Worm (Caenorhabditis elegans) whole organism, young adult: ENCODE data around the gene srh-41.

Source experiments
- F55B11.4 ChIP-seq: sonication (generic microtip); optimal IDR thresholded peaks from 2 replicates; lab custom pipeline; 2016; ENCODE audit warnings: missing compliant biosample characterization, missing genetic modification characterization, borderline replicate concordance; ENCODE audit not compliant: insufficient read depth
- T07F8.4 ChIP-seq: sonication (generic microtip); optimal IDR thresholded peaks from 2 replicates; lab custom pipeline; 2016; ENCODE audit warnings: mild to moderate bottlenecking, missing genetic modification characterization, moderate library complexity, missing compliant biosample characterization
- ZK185.1 ChIP-seq: sonication (generic microtip); optimal IDR thresholded peaks from 2 replicates; lab custom pipeline; 2016; ENCODE audit warnings: mild to moderate bottlenecking, missing genetic modification characterization, missing compliant biosample characterization; ENCODE audit not compliant: poor library complexity, severe bottlenecking
- aptf-3 ChIP-seq: fragments of 200-800 bp; sonication (Bioruptor generic); IDR thresholded peaks from 2 replicates; pipeline ENCODE4 v1.3.6; 2022; ENCODE audit warnings: missing genetic modification characterization, missing compliant biosample characterization
- attf-3 ChIP-seq: fragments of 200-800 bp; sonication (Bioruptor generic); conservative IDR thresholded peaks from 2 replicates; pipeline ENCODE4 v1.3.6; 2022; ENCODE audit warnings: missing genetic modification reagents, missing genetic modification characterization, missing compliant biosample characterization
- cebp-1 ChIP-seq, 2 experiments: fragments of 200-800 bp in 1 of 2; sonication (Bioruptor generic) in 1 of 2; sonication (generic microtip) in 1 of 2; IDR thresholded peaks in 1 of 2; optimal IDR thresholded peaks in 1 of 2; 2 replicates each; pipeline versions ENCODE4 v1.3.6 to Lab custom; 2017 to 2022; ENCODE audit warnings: missing compliant biosample characterization in 2 of 2, missing genetic modification characterization in 2 of 2, mild to moderate bottlenecking in 1 of 2, missing genetic modification reagents in 1 of 2, moderate library complexity in 1 of 2
- cebp-2 ChIP-seq: fragments of 200-800 bp; sonication (Bioruptor generic); IDR thresholded peaks from 2 replicates; pipeline ENCODE4 v1.3.6; 2022; ENCODE audit warnings: missing genetic modification characterization, missing compliant biosample characterization
- dox-1 ChIP-seq: fragments of 200-800 bp; sonication (Bioruptor generic); IDR thresholded peaks from 2 replicates; pipeline ENCODE4 v1.3.6; 2022; ENCODE audit warnings: missing genetic modification reagents, missing genetic modification characterization, missing compliant biosample characterization
- dpl-1 ChIP-seq: fragments of 150-350 bp; optimal IDR thresholded peaks from 2 replicates; lab custom pipeline; 2014; ENCODE audit warnings: missing biosample characterization, missing genetic modification reagents, missing genetic modification characterization
- efl-1 ChIP-seq: fragments of 150-350 bp; optimal IDR thresholded peaks from 2 replicates; lab custom pipeline; 2014; ENCODE audit warnings: missing biosample characterization, missing genetic modification reagents, missing genetic modification characterization
- egl-18 ChIP-seq: fragments of 200-800 bp; sonication (Bioruptor generic); IDR thresholded peaks from 2 replicates; pipeline ENCODE4 v1.3.6; 2022; ENCODE audit warnings: missing genetic modification reagents, missing genetic modification characterization, missing compliant biosample characterization
- ets-4 ChIP-seq: fragments of 200-800 bp; sonication (Bioruptor generic); optimal IDR thresholded peaks from 2 replicates; lab custom pipeline; 2018; ENCODE audit warnings: mild to moderate bottlenecking, missing genetic modification characterization, missing compliant biosample characterization
- hmg-1.2 ChIP-seq: fragments of 200-800 bp; sonication (Bioruptor generic); IDR thresholded peaks from 2 replicates; pipeline ENCODE4 v1.3.6; 2022; ENCODE audit warnings: missing genetic modification reagents, missing genetic modification characterization, missing compliant biosample characterization
- hmg-20 ChIP-seq: fragments of 200-800 bp; sonication (Bioruptor generic); IDR thresholded peaks from 2 replicates; pipeline ENCODE4 v1.3.6; 2022; ENCODE audit warnings: missing genetic modification reagents, missing genetic modification characterization, missing compliant biosample characterization
- hrde-1 ChIP-seq: sonication (generic microtip); optimal IDR thresholded peaks from 2 replicates; lab custom pipeline; 2016; ENCODE audit warnings: missing genetic modification characterization, mild to moderate bottlenecking, missing compliant biosample characterization, moderate library complexity, missing genotype, missing genetic modification reagents, borderline replicate concordance
- lag-1 ChIP-seq: fragments of 200-800 bp; sonication (Bioruptor generic); IDR thresholded peaks from 2 replicates; pipeline ENCODE4 v1.3.6; 2022; ENCODE audit warnings: missing genetic modification reagents, missing genetic modification characterization, missing compliant biosample characterization
- lin-40 ChIP-seq: sonication (generic microtip); optimal IDR thresholded peaks from 2 replicates; lab custom pipeline; 2016; ENCODE audit warnings: missing genetic modification characterization, mild to moderate bottlenecking, missing compliant biosample characterization, missing genotype, missing genetic modification reagents
- lir-1 ChIP-seq: fragments of 200-800 bp; sonication (Bioruptor generic); conservative IDR thresholded peaks from 2 replicates; pipeline ENCODE4 v1.3.6; 2022; ENCODE audit warnings: missing genetic modification reagents, missing genetic modification characterization, missing compliant biosample characterization
- lsy-27 ChIP-seq: sonication (generic microtip); optimal IDR thresholded peaks from 2 replicates; lab custom pipeline; 2017; ENCODE audit warnings: missing genetic modification characterization, mild to moderate bottlenecking, missing compliant biosample characterization, antibody characterized with exemption, missing genotype, borderline replicate concordance; ENCODE audit not compliant: insufficient read depth
- madf-3 ChIP-seq: fragments of 200-800 bp; sonication (Bioruptor generic); IDR thresholded peaks from 2 replicates; pipeline ENCODE4 v1.3.6; 2022; ENCODE audit warnings: missing genetic modification reagents, missing genetic modification characterization, missing compliant biosample characterization
- mcd-1 ChIP-seq: fragments of 200-800 bp; sonication (Bioruptor generic); IDR thresholded peaks from 2 replicates; pipeline ENCODE4 v1.3.6; 2022; ENCODE audit warnings: missing genetic modification reagents, missing genetic modification characterization, missing compliant biosample characterization
- nfyb-1 ChIP-seq: fragments of 200-800 bp; sonication (Bioruptor generic); IDR thresholded peaks from 2 replicates; pipeline ENCODE4 v1.3.6; 2022; ENCODE audit warnings: missing genetic modification reagents, missing genetic modification characterization, missing compliant biosample characterization
- nhr-80 ChIP-seq: sonication (generic microtip); optimal IDR thresholded peaks from 2 replicates; lab custom pipeline; 2016; ENCODE audit warnings: missing genetic modification characterization, missing compliant biosample characterization
- pbrm-1 ChIP-seq: fragments of 200-800 bp; sonication (Bioruptor generic); IDR thresholded peaks from 2 replicates; pipeline ENCODE4 v1.3.6; 2022; ENCODE audit warnings: missing genetic modification reagents, missing genetic modification characterization, missing compliant biosample characterization
- rcor-1 ChIP-seq: fragments of 200-800 bp; sonication (Bioruptor generic); IDR thresholded peaks from 2 replicates; pipeline ENCODE4 v1.3.6; 2022; ENCODE audit warnings: missing genetic modification reagents, missing genetic modification characterization, missing compliant biosample characterization
- repo-1 ChIP-seq: sonication (generic microtip); optimal IDR thresholded peaks from 2 replicates; lab custom pipeline; 2017; ENCODE audit warnings: mild to moderate bottlenecking, missing genetic modification characterization, missing compliant biosample characterization
- sdz-38 ChIP-seq: sonication (generic microtip); optimal IDR thresholded peaks from 2 replicates; lab custom pipeline; 2016; ENCODE audit warnings: missing genotype, missing genetic modification characterization, missing compliant biosample characterization
- sea-2 ChIP-seq: fragments of 200-800 bp; sonication (Bioruptor generic); IDR thresholded peaks from 2 replicates; pipeline ENCODE4 v1.3.6; 2022; ENCODE audit warnings: missing genetic modification characterization, missing compliant biosample characterization
- snpc-1.3 ChIP-seq: sonication (generic microtip); optimal IDR thresholded peaks from 2 replicates; lab custom pipeline; 2017; ENCODE audit warnings: missing genetic modification characterization, mild to moderate bottlenecking, missing compliant biosample characterization, antibody characterized with exemption, moderate library complexity, missing genotype, missing genetic modification reagents; ENCODE audit not compliant: insufficient read depth
- somi-1 ChIP-seq: fragments of 200-800 bp; sonication (Bioruptor generic); optimal IDR thresholded peaks from 2 replicates; lab custom pipeline; 2018; ENCODE audit warnings: mild to moderate bottlenecking, missing genetic modification characterization, missing compliant biosample characterization
- zfh-2 ChIP-seq: fragments of 200-800 bp; sonication (Bioruptor generic); conservative IDR thresholded peaks from 2 replicates; pipeline ENCODE4 v1.3.6; 2022; ENCODE audit warnings: missing genetic modification reagents, missing genetic modification characterization, missing compliant biosample characterization
- ztf-18 ChIP-seq: sonication (generic microtip); optimal IDR thresholded peaks from 2 replicates; lab custom pipeline; 2016; ENCODE audit warnings: missing genotype, mild to moderate bottlenecking, missing genetic modification characterization, missing compliant biosample characterization

Gene srh-41

ce11 chrII:14294390-14294789 lies 7.2 kb upstream of the srh-41 start:
- TF ChIP-seq somi-1 (GFP tag; lab: Kevin White, UChicago) (no peak), hrde-1 (tag; lab: Kevin White, UChicago) (no peak), lin-40 (tag; lab: Kevin White, UChicago) (no peak), dox-1 (GFP tag; lab: Robert Waterston, UW) (no peak), F55B11.4 (tag; lab: Kevin White, UChicago) (no peak), lag-1 (GFP tag; lab: Robert Waterston, UW) (no peak), repo-1 (tag; lab: Kevin White, UChicago) (no peak), nfyb-1 (GFP tag; lab: Robert Waterston, UW) (no peak), T07F8.4 (no peak), sea-2 (GFP tag; lab: Robert Waterston, UW) (no peak), rcor-1 (no peak), ets-4 (GFP tag; lab: Kevin White, UChicago) (no peak), lsy-27 (tag; lab: Kevin White, UChicago) (no peak), hmg-20 (GFP tag; lab: Robert Waterston, UW) (no peak), aptf-3 (GFP tag; lab: Robert Waterston, UW) (no peak), sdz-38 (no peak), cebp-2 (GFP tag; lab: Robert Waterston, UW) (no peak), zfh-2 (no peak), ZK185.1 (tag; lab: Kevin White, UChicago) (no peak)
- TF ChIP-seq, all 124 proteins: peak for 0

- TF ChIP-seq mcd-1 (GFP tag; lab: Robert Waterston, UW) = no peak
- no peak for TF ChIP-seq lir-1 (GFP tag; lab: Robert Waterston, UW)
- TF ChIP-seq dpl-1 (GFP tag; lab: Kevin White, UChicago) = no peak
- TF ChIP-seq egl-18 = no peak
- TF ChIP-seq madf-3 (GFP tag; lab: Robert Waterston, UW) = no peak
- no peak for TF ChIP-seq efl-1 (GFP tag; lab: Kevin White, UChicago)
- TF ChIP-seq ztf-18 (tag; lab: Kevin White, UChicago) = no peak
- TF ChIP-seq hmg-1.2 (GFP tag; lab: Robert Waterston, UW) = no peak
- no peak for TF ChIP-seq snpc-1.3
These were observed 5.3 kb upstream of the srh-41 start, which contains the start of gene Y54G11A.4 for ce11 chrII:14292519-14292918. Gene Y54G11A.4 (plus strand): TSS chrII:14292819.

- peak; percentile 35; the same call in 1 of the 2 replicates for TF ChIP-seq mcd-1 (GFP tag; lab: Robert Waterston, UW)
These were observed 4.7 kb upstream of the srh-41 start for ce11 chrII:14291854-14292253.

- no peak for TF ChIP-seq hmg-1.2 (GFP tag; lab: Robert Waterston, UW)
- no peak for TF ChIP-seq pbrm-1
- TF ChIP-seq attf-3 (GFP tag; lab: Robert Waterston, UW) = no peak
- TF ChIP-seq lir-1 (GFP tag; lab: Robert Waterston, UW) = no peak
- TF ChIP-seq cebp-1 (GFP tag; IDR thresholded peaks at IDR 0.05; lab: Robert Waterston, UW) = peak; percentile 85
- peak; percentile 90 for TF ChIP-seq cebp-1 (tag; optimal IDR thresholded peaks at IDR 0.05; lab: Kevin White, UChicago)
- peak; percentile 5 for TF ChIP-seq nhr-80 (tag; lab: Kevin White, UChicago)
- TF ChIP-seq, all 124 proteins: peak for 2
These were observed 3.7 kb upstream of the srh-41 start for ce11 chrII:14290846-14291245.
